Worm (Caenorhabditis elegans): ENCODE measurements around the gene glr-6.

The glr-6 gene

DNA sequence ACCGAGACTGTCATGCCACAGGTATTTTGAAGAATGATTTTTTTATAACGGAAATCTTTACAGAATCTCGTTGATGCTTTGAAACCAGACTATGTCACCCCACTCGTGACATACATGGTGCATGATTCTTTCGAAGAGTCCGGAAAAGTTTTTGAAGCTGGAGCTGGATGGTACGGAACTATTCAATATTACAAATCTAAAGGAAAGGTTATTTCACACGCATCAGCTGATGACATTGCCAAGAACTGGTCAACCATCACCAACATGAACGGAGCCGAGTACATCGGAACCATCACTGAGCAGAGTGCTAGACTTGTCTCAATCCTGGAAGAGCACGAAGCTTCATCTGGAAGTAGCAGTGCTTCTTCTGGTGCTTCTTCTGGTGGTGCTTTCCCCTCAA, 21.4 kb downstream of the glr-6 start:
- TF ChIP-seq unc-62 (GFP tag; optimal IDR thresholded peaks at IDR 0.05) (no peak), him-1 (tag; optimal IDR thresholded peaks at IDR 0.05) (no peak), snpc-1.3 (tag; optimal IDR thresholded peaks at IDR 0.05; ENCODE audit: insufficient read depth) (no peak), C06A6.2 (GFP tag; conservative IDR thresholded peaks at IDR 0.05) (no peak), let-607 (tag; optimal IDR thresholded peaks at IDR 0.05) (no peak), nfya-2 (GFP tag; IDR thresholded peaks at IDR 0.05) (no peak), ceh-40 (GFP tag; IDR thresholded peaks at IDR 0.05) (no peak), hlh-26 (GFP tag; conservative IDR thresholded peaks at IDR 0.05) (no peak), bed-1 (GFP tag; IDR thresholded peaks at IDR 0.05) (no peak)

DNA sequence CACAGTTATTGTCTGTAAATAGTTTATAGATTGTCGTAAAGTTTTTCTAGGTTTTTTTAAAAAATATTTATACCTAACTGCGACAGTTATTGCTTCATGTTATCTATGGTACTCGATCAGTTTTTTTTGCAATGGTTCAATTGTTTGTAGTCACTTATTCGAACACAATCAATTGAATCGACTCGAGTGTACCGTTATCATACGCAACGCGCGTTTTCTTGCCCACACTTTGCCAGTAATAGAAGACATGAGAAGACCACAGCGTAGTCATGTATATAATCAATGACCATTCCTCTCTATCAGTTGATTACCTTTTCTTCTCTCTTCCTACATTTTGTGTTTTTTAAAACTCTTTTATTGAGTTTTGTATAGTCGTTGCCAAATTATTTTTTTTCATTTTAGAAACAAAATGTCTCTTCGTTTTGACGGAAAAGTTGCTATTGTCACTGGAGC, 22.5 kb downstream of the glr-6 start, which contains the start of gene dhs-28:
dhs-28 (plus strand) TSS at position 403 of the 453 bp plus-strand sequence.
- TF ChIP-seq gei-17 (GFP tag; optimal IDR thresholded peaks at IDR 0.05) (no peak), F33H1.4 (GFP tag; IDR thresholded peaks at IDR 0.05) (no peak), nhr-80 (tag; optimal IDR thresholded peaks at IDR 0.05) (peak; percentile 85), nhr-27 (tag; optimal IDR thresholded peaks at IDR 0.05) (no peak), tbx-9 (tag; optimal IDR thresholded peaks at IDR 0.05; ENCODE audit: borderline replicate concordance) (no peak), cebp-1 (GFP tag; IDR thresholded peaks at IDR 0.05) (no peak), cebp-1 (tag; optimal IDR thresholded peaks at IDR 0.05) (peak; percentile 27), unc-62 (GFP tag; optimal IDR thresholded peaks at IDR 0.05) (peak; percentile 6), tbp1 (GFP tag; optimal IDR thresholded peaks at IDR 0.05) (peak; percentile 23)

DNA sequence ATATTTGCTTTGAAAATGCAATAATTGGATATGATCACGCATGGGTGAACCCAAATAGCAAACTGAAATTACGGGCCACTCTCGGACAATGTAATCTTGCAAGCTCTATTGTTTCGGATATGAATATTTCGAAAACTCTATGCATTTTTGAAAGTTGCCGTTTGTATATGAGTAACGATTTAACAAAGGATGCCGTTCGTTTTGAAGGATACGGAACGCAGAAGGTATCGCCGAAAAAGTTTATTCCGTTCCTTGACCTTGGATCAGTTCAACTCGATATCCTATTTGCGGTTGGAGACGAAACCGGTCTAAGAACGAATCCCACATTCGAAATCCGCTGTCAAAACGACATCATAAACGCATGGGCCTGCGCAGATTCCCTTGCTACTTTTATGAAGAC, 27.5 kb downstream of the glr-6 start:
- TF ChIP-seq ztf-18 (tag; optimal IDR thresholded peaks at IDR 0.05), result no peak
- TF ChIP-seq lsl-1 (GFP tag; optimal IDR thresholded peaks at IDR 0.05), result no peak
- no peak for TF ChIP-seq madf-6 (GFP tag; IDR thresholded peaks at IDR 0.05)
- TF ChIP-seq ceh-100 (GFP tag; IDR thresholded peaks at IDR 0.05), result no peak
- TF ChIP-seq ceh-27 (GFP tag; optimal IDR thresholded peaks at IDR 0.05), result no peak
- no peak for TF ChIP-seq mes-4 (tag; optimal IDR thresholded peaks at IDR 0.05)
- TF ChIP-seq B0261.1 (tag; optimal IDR thresholded peaks at IDR 0.05), result no peak
- TF ChIP-seq madf-3 (GFP tag; IDR thresholded peaks at IDR 0.05), result no peak
- TF ChIP-seq nfya-1 (tag; optimal IDR thresholded peaks at IDR 0.05; ENCODE audit: borderline replicate concordance, insufficient read depth), result no peak
- no peak for TF ChIP-seq athp-1 (tag; optimal IDR thresholded peaks at IDR 0.05)
- no peak for TF ChIP-seq egl-44 (GFP tag; IDR thresholded peaks at IDR 0.05)
- no peak for TF ChIP-seq rcor-1 (GFP tag; IDR thresholded peaks at IDR 0.05)
- no peak for TF ChIP-seq snpc-4 (GFP tag; optimal IDR thresholded peaks at IDR 0.05)
- TF ChIP-seq snpc-4 (tag; optimal IDR thresholded peaks at IDR 0.05), result no peak
- TF ChIP-seq lin-40 (tag; optimal IDR thresholded peaks at IDR 0.05), result no peak
- TF ChIP-seq mxl-1 (tag; optimal IDR thresholded peaks at IDR 0.05), result no peak
- TF ChIP-seq nfya-2 (GFP tag; IDR thresholded peaks at IDR 0.05), result no peak

DNA sequence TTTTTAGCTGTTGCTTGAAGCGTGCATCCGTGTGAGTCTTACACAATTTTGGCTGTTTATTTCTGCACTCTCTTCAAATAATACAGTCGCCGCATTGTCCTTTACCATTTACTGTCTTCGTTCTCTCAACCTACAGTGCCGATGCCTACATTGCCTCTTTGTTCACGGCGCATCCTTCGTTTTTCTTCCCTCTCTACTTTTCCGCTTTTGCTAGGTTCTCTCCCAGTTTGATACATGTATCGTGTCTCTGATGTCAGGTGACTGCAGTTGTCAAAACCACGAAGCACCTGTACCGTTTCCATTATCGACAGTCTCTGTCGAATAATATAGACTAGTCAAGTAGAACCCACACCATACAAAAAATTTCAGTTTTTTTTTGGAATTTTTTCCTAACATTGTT, 31.9 kb downstream of the glr-6 start:
- TF ChIP-seq lin-54 (GFP tag; optimal IDR thresholded peaks at IDR 0.05) (no peak), snpc-4 (GFP tag; optimal IDR thresholded peaks at IDR 0.05) (no peak), snpc-4 (tag; optimal IDR thresholded peaks at IDR 0.05) (no peak), nfyb-1 (GFP tag; IDR thresholded peaks at IDR 0.05) (no peak), pbrm-1 (GFP tag; IDR thresholded peaks at IDR 0.05) (no peak), dpl-1 (GFP tag; optimal IDR thresholded peaks at IDR 0.05) (no peak), F23B12.7 (tag; optimal IDR thresholded peaks at IDR 0.05; ENCODE audit: insufficient read depth) (peak; percentile 37), nhr-179 (tag; optimal IDR thresholded peaks at IDR 0.05) (no peak), bed-1 (GFP tag; IDR thresholded peaks at IDR 0.05) (no peak), ZK185.1 (tag; optimal IDR thresholded peaks at IDR 0.05; ENCODE audit: poor library complexity, severe bottlenecking) (peak; percentile 15), madf-8 (GFP tag; conservative IDR thresholded peaks at IDR 0.05) (no peak), nhr-80 (tag; optimal IDR thresholded peaks at IDR 0.05) (peak; percentile 89), mel-28 (tag; optimal IDR thresholded peaks at IDR 0.05; ENCODE audit: borderline replicate concordance) (no peak), cebp-1 (GFP tag; IDR thresholded peaks at IDR 0.05) (no peak), cebp-1 (tag; optimal IDR thresholded peaks at IDR 0.05) (peak; percentile 54), ama-1 (optimal IDR thresholded peaks at IDR 0.05) (no peak), ama-1 (GFP tag; optimal IDR thresholded peaks at IDR 0.05) (no peak), lir-1 (GFP tag; conservative IDR thresholded peaks at IDR 0.05) (peak; percentile 29; the same call in 1 of the 2 replicates)
